Fruit fly (Drosophila melanogaster) whole organism, embryonic: ENCODE measurements around the gene Prosbeta2R2.

Experiments
- Atf-2 ChIP-seq: fragments of 200-800 bp; sonication (Bioruptor generic); optimal IDR thresholded peaks from 2 replicates; lab custom pipeline; 2016; ENCODE audit warnings: missing biosample characterization, missing genetic modification characterization
- Atf3 ChIP-seq: fragments of 200-800 bp; sonication (Bioruptor generic); optimal IDR thresholded peaks from 3 replicates; lab custom pipeline; 2016; ENCODE audit warnings: missing biosample characterization, missing genetic modification characterization
- CG10366 ChIP-seq: fragments of 200-800 bp; sonication (Bioruptor generic); IDR thresholded peaks from 2 replicates; pipeline ENCODE4 v1.3.6; 2022; ENCODE audit warnings: missing biosample characterization, missing genetic modification characterization
- CG12236 ChIP-seq: fragments of 200-800 bp; sonication (Bioruptor generic); optimal IDR thresholded peaks from 2 replicates; lab custom pipeline; 2016; ENCODE audit warnings: missing biosample characterization, missing genetic modification characterization
- CG13424 ChIP-seq: fragments of 200-800 bp; sonication (Bioruptor generic); optimal IDR thresholded peaks from 2 replicates; lab custom pipeline; 2019; ENCODE audit warnings: missing biosample characterization, mild to moderate bottlenecking, missing genetic modification characterization, moderate library complexity
- CG15601 ChIP-seq: fragments of 200-800 bp; sonication (Bioruptor generic); optimal IDR thresholded peaks from 3 replicates; lab custom pipeline; 2019; ENCODE audit warnings: missing biosample characterization, mild to moderate bottlenecking, missing genetic modification characterization, moderate library complexity
- CG15696 ChIP-seq: fragments of 200-800 bp; sonication (Bioruptor generic); optimal IDR thresholded peaks from 2 replicates; lab custom pipeline; 2019; ENCODE audit warnings: missing biosample characterization, mild to moderate bottlenecking, missing genetic modification characterization, moderate library complexity
- CG18619 ChIP-seq: fragments of 200-800 bp; sonication (Bioruptor generic); optimal IDR thresholded peaks from 3 replicates; lab custom pipeline; 2017; ENCODE audit warnings: missing biosample characterization, mild to moderate bottlenecking, missing genetic modification characterization
- CG18764 ChIP-seq: fragments of 200-800 bp; sonication (Bioruptor generic); optimal IDR thresholded peaks from 3 replicates; lab custom pipeline; 2016; ENCODE audit warnings: missing biosample characterization, missing genetic modification characterization
- CG3065 ChIP-seq: fragments of 200-800 bp; sonication (Bioruptor generic); optimal IDR thresholded peaks from 2 replicates; lab custom pipeline; 2016; ENCODE audit warnings: missing biosample characterization, missing genetic modification characterization
- CG31365 ChIP-seq: fragments of 200-800 bp; sonication (Bioruptor generic); optimal IDR thresholded peaks from 2 replicates; lab custom pipeline; 2018; ENCODE audit warnings: missing biosample characterization, mild to moderate bottlenecking, missing genetic modification characterization
- CG31388 ChIP-seq: fragments of 200-800 bp; sonication (Bioruptor generic); optimal IDR thresholded peaks from 2 replicates; lab custom pipeline; 2016; ENCODE audit warnings: missing biosample characterization, missing genetic modification characterization
- CG4424 ChIP-seq: fragments of 200-800 bp; sonication (Bioruptor generic); optimal IDR thresholded peaks from 3 replicates; lab custom pipeline; 2016; ENCODE audit warnings: missing biosample characterization, missing genetic modification characterization
- CG6254 ChIP-seq: fragments of 200-800 bp; sonication (Bioruptor generic); optimal IDR thresholded peaks from 3 replicates; lab custom pipeline; 2017; ENCODE audit warnings: mild to moderate bottlenecking, missing biosample characterization, missing genetic modification reagents, missing genetic modification characterization
- CG7372 ChIP-seq: fragments of 200-800 bp; sonication (Bioruptor generic); IDR thresholded peaks from 2 replicates; pipeline ENCODE4 v1.3.6; 2022; ENCODE audit warnings: missing biosample characterization, missing genetic modification characterization
- CG9727 ChIP-seq: fragments of 200-800 bp; sonication (Bioruptor generic); optimal IDR thresholded peaks from 3 replicates; lab custom pipeline; 2017; ENCODE audit warnings: missing biosample characterization, mild to moderate bottlenecking, missing genetic modification characterization
- D ChIP-seq, 2 experiments: fragments of 200-800 bp in 1 of 2; fragments of >200 bp in 1 of 2; sonication (Bioruptor generic) in 1 of 2; optimal IDR thresholded peaks; 2 replicates in 1 of 2; 3 replicates in 1 of 2; lab custom pipeline; 2017; ENCODE audit warnings: mild to moderate bottlenecking in 1 of 2, missing biosample characterization in 1 of 2, missing genetic modification characterization in 1 of 2, missing genetic modification reagents in 1 of 2
- Deaf1 ChIP-seq: fragments of 200-800 bp; optimal IDR thresholded peaks from 3 replicates; lab custom pipeline; 2019; ENCODE audit warnings: missing biosample characterization, mild to moderate bottlenecking, missing genetic modification characterization, moderate library complexity
- Dip3 ChIP-seq: fragments of 200-800 bp; sonication (Bioruptor generic); optimal IDR thresholded peaks from 3 replicates; lab custom pipeline; 2016; ENCODE audit warnings: missing biosample characterization, missing genetic modification characterization
- Hr39 ChIP-seq: fragments of >200 bp; optimal IDR thresholded peaks from 2 replicates; lab custom pipeline; 2017
- Lhr ChIP-seq: fragments of 200-800 bp; sonication (Bioruptor generic); optimal IDR thresholded peaks from 3 replicates; lab custom pipeline; 2017; ENCODE audit warnings: mild to moderate bottlenecking, missing biosample characterization, missing genetic modification reagents, missing genetic modification characterization
- NC2α ChIP-seq: fragments of 200-800 bp; sonication (Bioruptor generic); optimal IDR thresholded peaks from 2 replicates; lab custom pipeline; 2016; ENCODE audit warnings: missing biosample characterization, missing genetic modification characterization
- Nf-YC ChIP-seq: fragments of 200-800 bp; optimal IDR thresholded peaks from 3 replicates; lab custom pipeline; 2019; ENCODE audit warnings: missing biosample characterization, mild to moderate bottlenecking, missing genetic modification characterization, moderate library complexity
- Pdp1 ChIP-seq, 2 experiments: fragments of 200-800 bp; sonication (Bioruptor generic); optimal IDR thresholded peaks; 3 replicates each; lab custom pipeline; 2016; ENCODE audit warnings: missing biosample characterization in 2 of 2, missing genetic modification characterization in 2 of 2, mild to moderate bottlenecking in 1 of 2, moderate library complexity in 1 of 2
- Scr ChIP-seq: fragments of 200-800 bp; sonication (Bioruptor generic); IDR thresholded peaks from 2 replicates; pipeline ENCODE4 v1.3.6; 2022; ENCODE audit warnings: missing biosample characterization, missing genetic modification characterization; ENCODE audit not compliant: partially characterized antibody
- Xrp1 ChIP-seq: fragments of 200-800 bp; sonication (Bioruptor generic); IDR thresholded peaks from 2 replicates; pipeline ENCODE4 v1.3.6; 2022; ENCODE audit warnings: missing biosample characterization, missing genetic modification characterization
- ab ChIP-seq: fragments of 200-800 bp; sonication (Bioruptor generic); optimal IDR thresholded peaks from 2 replicates; lab custom pipeline; 2016; ENCODE audit warnings: missing biosample characterization, missing genetic modification characterization
- ap ChIP-seq: fragments of 200-800 bp; sonication (Bioruptor generic); IDR thresholded peaks from 2 replicates; pipeline ENCODE4 v1.3.6; 2022; ENCODE audit warnings: missing biosample characterization, missing genetic modification characterization
- bsh ChIP-seq, 2 experiments: fragments of 200-800 bp; sonication (Bioruptor generic); optimal IDR thresholded peaks; 2 replicates each; lab custom pipeline; 2017 to 2018; ENCODE audit warnings: mild to moderate bottlenecking in 2 of 2, missing biosample characterization in 2 of 2, missing genetic modification characterization in 2 of 2, moderate library complexity in 1 of 2
- chif ChIP-seq, 2 experiments: fragments of 200-800 bp; sonication (Bioruptor generic); optimal IDR thresholded peaks; 3 replicates each; lab custom pipeline; 2016; ENCODE audit warnings: missing biosample characterization in 2 of 2, missing genetic modification characterization in 2 of 2
- chm ChIP-seq: fragments of 200-800 bp; sonication (Bioruptor generic); IDR thresholded peaks from 2 replicates; pipeline ENCODE4 v1.3.6; 2022; ENCODE audit warnings: missing biosample characterization, missing genetic modification characterization
- ci ChIP-seq: fragments of 200-800 bp; sonication (Bioruptor generic); IDR thresholded peaks from 3 replicates; pipeline ENCODE4 v1.3.6; 2022; ENCODE audit warnings: missing biosample characterization, missing genetic modification characterization
- dmrt99B ChIP-seq: fragments of 200-800 bp; sonication (Bioruptor generic); optimal IDR thresholded peaks from 2 replicates; lab custom pipeline; 2018; ENCODE audit warnings: missing biosample characterization, mild to moderate bottlenecking, missing genetic modification characterization, moderate library complexity
- emc ChIP-seq: fragments of 200-800 bp; sonication (Bioruptor generic); optimal IDR thresholded peaks from 2 replicates; lab custom pipeline; 2016; ENCODE audit warnings: missing biosample characterization, missing genetic modification characterization
- ems ChIP-seq: fragments of 200-800 bp; sonication (Bioruptor generic); optimal IDR thresholded peaks from 3 replicates; lab custom pipeline; 2016; ENCODE audit warnings: missing biosample characterization, missing genetic modification characterization
- ftz-f1 ChIP-seq: fragments of 200-800 bp; sonication (Bioruptor generic); optimal IDR thresholded peaks from 2 replicates; lab custom pipeline; 2016; ENCODE audit warnings: missing biosample characterization, missing genetic modification characterization
- gem ChIP-seq: fragments of 200-800 bp; sonication (Bioruptor generic); optimal IDR thresholded peaks from 2 replicates; lab custom pipeline; 2019; ENCODE audit warnings: missing biosample characterization, mild to moderate bottlenecking, missing genetic modification characterization, moderate library complexity
- gfzf ChIP-seq: fragments of 200-800 bp; sonication (Bioruptor generic); optimal IDR thresholded peaks from 2 replicates; lab custom pipeline; 2016; ENCODE audit warnings: missing biosample characterization, mild to moderate bottlenecking, missing genetic modification characterization, moderate library complexity
- h ChIP-seq: fragments of >200 bp; optimal IDR thresholded peaks from 2 replicates; lab custom pipeline; 2017
- hkb ChIP-seq, 2 experiments: fragments of 200-800 bp in 1 of 2; fragments of >200 bp in 1 of 2; sonication (Bioruptor generic) in 1 of 2; IDR thresholded peaks in 1 of 2; optimal IDR thresholded peaks in 1 of 2; 2 replicates each; pipeline versions ENCODE4 v1.3.6 to Lab custom; 2017 to 2022; ENCODE audit warnings: missing biosample characterization in 1 of 2, missing genetic modification characterization in 1 of 2
- hth ChIP-seq: fragments of >200 bp; optimal IDR thresholded peaks from 2 replicates; lab custom pipeline; 2017; ENCODE audit warnings: inconsistent platforms
- luna ChIP-seq: fragments of 200-800 bp; sonication (Bioruptor generic); optimal IDR thresholded peaks from 2 replicates; lab custom pipeline; 2016; ENCODE audit warnings: missing biosample characterization, missing genetic modification characterization
- pfk ChIP-seq: fragments of 200-800 bp; sonication (Bioruptor generic); optimal IDR thresholded peaks from 2 replicates; lab custom pipeline; 2018; ENCODE audit warnings: missing biosample characterization, mild to moderate bottlenecking, missing genetic modification characterization, moderate library complexity
- prd ChIP-seq, 3 experiments: fragments of >200 bp in 2 of 3; fragments of 200-800 bp in 1 of 3; sonication (Bioruptor generic) in 1 of 3; optimal IDR thresholded peaks in 2 of 3; IDR thresholded peaks in 1 of 3; 2 replicates in 2 of 3; 3 replicates in 1 of 3; pipeline versions ENCODE4 v1.3.6 to Lab custom; 2017 to 2022; ENCODE audit warnings: missing biosample characterization in 1 of 3, missing genetic modification characterization in 1 of 3
- pum ChIP-seq: fragments of 200-800 bp; sonication (Bioruptor generic); optimal IDR thresholded peaks from 2 replicates; lab custom pipeline; 2016; ENCODE audit warnings: missing biosample characterization, missing genetic modification characterization
- rib ChIP-seq: fragments of 200-800 bp; sonication (Bioruptor generic); IDR thresholded peaks from 2 replicates; pipeline ENCODE4 v1.3.6; 2022; ENCODE audit warnings: missing biosample characterization, missing genetic modification characterization
- tll ChIP-seq, 2 experiments: fragments of 200-800 bp in 1 of 2; fragments of >200 bp in 1 of 2; sonication (Bioruptor generic) in 1 of 2; optimal IDR thresholded peaks; 2 replicates each; lab custom pipeline; 2017 to 2019; ENCODE audit warnings: missing biosample characterization in 2 of 2, missing genetic modification characterization in 2 of 2, mild to moderate bottlenecking in 1 of 2, moderate library complexity in 1 of 2
- usp ChIP-seq: fragments of >200 bp; optimal IDR thresholded peaks from 2 replicates; lab custom pipeline; 2017; ENCODE audit warnings: missing biosample characterization, missing genetic modification characterization
- zen ChIP-seq: fragments of 200-800 bp; sonication (Bioruptor generic); optimal IDR thresholded peaks from 3 replicates; lab custom pipeline; 2018; ENCODE audit warnings: missing biosample characterization, mild to moderate bottlenecking, missing genetic modification characterization, moderate library complexity
- zf30C ChIP-seq: fragments of 200-800 bp; sonication (Bioruptor generic); optimal IDR thresholded peaks from 3 replicates; lab custom pipeline; 2018; ENCODE audit warnings: missing biosample characterization, mild to moderate bottlenecking, missing genetic modification characterization

The Prosbeta2R2 gene

dm6 chr3R:5217278-5217714 is 2.0 kb downstream of the Prosbeta2R2 start, which contains the start of gene cno (continued):
- peak; percentile 100 for TF ChIP-seq gfzf (GFP tag; lab: Kevin White, UChicago)
- TF ChIP-seq D (optimal IDR thresholded peaks at IDR 0.05; lab: Kevin White, UChicago), result no peak
- TF ChIP-seq D (GFP tag; optimal IDR thresholded peaks at IDR 0.05; lab: Kevin White, UChicago), result no peak
- peak; percentile 30 for TF ChIP-seq Dip3 (GFP tag; lab: Kevin White, UChicago)
- TF ChIP-seq CG3065 (GFP tag; lab: Kevin White, UChicago), result no peak
- peak; percentile 82 for TF ChIP-seq rib
- peak; percentile 5 for TF ChIP-seq CG13424 (tag; lab: Kevin White, UChicago)
- no peak for TF ChIP-seq Atf3 (GFP tag; lab: Kevin White, UChicago)
- TF ChIP-seq pfk (GFP tag; lab: Kevin White, UChicago), result no peak
- TF ChIP-seq gem (tag; lab: Kevin White, UChicago), result no peak
- peak; percentile 28 for TF ChIP-seq ems (GFP tag; lab: Kevin White, UChicago)
- TF ChIP-seq hkb (optimal IDR thresholded peaks at IDR 0.05; lab: Kevin White, UChicago), result peak; percentile 56
- 0 out of 2 replicates have a peak, but pooled peaks have one; percentile 12 for TF ChIP-seq hkb (GFP tag; IDR thresholded peaks at IDR 0.05; lab: Robert Waterston, UW)
- peak; percentile 4 to 19 for TF ChIP-seq bsh (GFP tag; optimal IDR thresholded peaks at IDR 0.05; lab: Kevin White, UChicago)
- TF ChIP-seq CG12236 (GFP tag; lab: Kevin White, UChicago), result no peak
- no peak for TF ChIP-seq ftz-f1 (GFP tag; lab: Kevin White, UChicago)
- TF ChIP-seq Nf-YC (tag; lab: Kevin White, UChicago), result peak; percentile 24
- TF ChIP-seq CG18619 (GFP tag; lab: Kevin White, UChicago), result peak; percentile 1
- TF ChIP-seq dmrt99B (tag; lab: Kevin White, UChicago), result no peak
- TF ChIP-seq CG6254 (GFP tag; lab: Kevin White, UChicago), result no peak
- TF ChIP-seq CG18764 (GFP tag; lab: Kevin White, UChicago), result no peak
- no peak for TF ChIP-seq usp (GFP tag; lab: Kevin White, UChicago)
- no peak for TF ChIP-seq CG10366
- peak; percentile 67 for TF ChIP-seq CG15601
- no peak for TF ChIP-seq CG9727 (GFP tag; lab: Kevin White, UChicago)
- TF ChIP-seq luna, result no peak
- no peak for TF ChIP-seq Hr39 (lab: Kevin White, UChicago)
- no peak for TF ChIP-seq hth (lab: Kevin White, UChicago)
- TF ChIP-seq CG15696 (tag; lab: Kevin White, UChicago), result peak; percentile 2
- no peak for TF ChIP-seq CG7372
- no peak for TF ChIP-seq Atf-2 (GFP tag; lab: Kevin White, UChicago)
- TF ChIP-seq chm (GFP tag; lab: Robert Waterston, UW), result peak; percentile 83
- TF ChIP-seq pum (GFP tag; lab: Kevin White, UChicago), result no peak
- TF ChIP-seq ap (GFP tag; lab: Robert Waterston, UW), result no peak
- no peak for TF ChIP-seq h
- peak; percentile 74; the same call in 2 of the 3 replicates for TF ChIP-seq ci (GFP tag; lab: Robert Waterston, UW)
- TF ChIP-seq CG31388 (GFP tag; lab: Kevin White, UChicago), result no peak
- peak; percentile 98 for TF ChIP-seq Lhr (GFP tag; lab: Kevin White, UChicago)
- TF ChIP-seq chif (GFP tag; optimal IDR thresholded peaks at IDR 0.05; lab: Kevin White, UChicago), result peak in 1 of 2 experiments; percentile 11
- no peak for TF ChIP-seq CG31365 (tag; lab: Kevin White, UChicago)
- no peak for TF ChIP-seq Deaf1 (tag; lab: Kevin White, UChicago)
- TF ChIP-seq zf30C (GFP tag; lab: Kevin White, UChicago), result no peak
- TF ChIP-seq CG4424 (GFP tag; lab: Kevin White, UChicago), result no peak
- TF ChIP-seq prd (optimal IDR thresholded peaks at IDR 0.05; lab: Kevin White, UChicago), result no peak
- 0 out of 3 replicates have a peak, but pooled peaks have one; percentile 21 for TF ChIP-seq prd (GFP tag; IDR thresholded peaks at IDR 0.05; lab: Robert Waterston, UW)
- TF ChIP-seq tll (GFP tag; optimal IDR thresholded peaks at IDR 0.05; lab: Kevin White, UChicago), result no peak
- TF ChIP-seq Xrp1, result no peak
- TF ChIP-seq Scr, result 0 out of 2 replicates have a peak, but pooled peaks have one; percentile 22
- TF ChIP-seq NC2α (GFP tag; lab: Kevin White, UChicago), result no peak
- no peak for TF ChIP-seq ab (GFP tag; lab: Kevin White, UChicago)
- peak in 1 of 2 experiments; percentile 60 for TF ChIP-seq Pdp1 (GFP tag; optimal IDR thresholded peaks at IDR 0.05; lab: Kevin White, UChicago)
- TF ChIP-seq emc (GFP tag; lab: Kevin White, UChicago), result no peak
- peak; percentile 6 for TF ChIP-seq zen (tag; lab: Kevin White, UChicago)
